Fruit fly (Drosophila melanogaster): ENCODE results near the gene CG32603.
A peak's percentile ranks its signal among the peaks of the same experiment; 100 is the strongest.

Gene CG32603

dm6 chrX:14201178-14201577 lies 16.8 kb downstream of the CG32603 start, which contains the start of gene Prp16 (continued):
- peak; percentile 85 for TF ChIP-seq MBD-R2 (GFP tag; IDR thresholded peaks at IDR 0.05)
- TF ChIP-seq eve (GFP tag; optimal IDR thresholded peaks at IDR 0.05) = no peak
- TF ChIP-seq row (GFP tag; IDR thresholded peaks at IDR 0.05) = peak; percentile 18; the same call in 2 of the 3 replicates
- TF ChIP-seq pzg (GFP tag; optimal IDR thresholded peaks at IDR 0.05) = peak; percentile 34
- TF ChIP-seq tio (GFP tag; optimal IDR thresholded peaks at IDR 0.05) = no peak
- no peak for TF ChIP-seq CG14014 (GFP tag; IDR thresholded peaks at IDR 0.05)
- TF ChIP-seq luna (GFP tag; optimal IDR thresholded peaks at IDR 0.05) = no peak

DNA sequence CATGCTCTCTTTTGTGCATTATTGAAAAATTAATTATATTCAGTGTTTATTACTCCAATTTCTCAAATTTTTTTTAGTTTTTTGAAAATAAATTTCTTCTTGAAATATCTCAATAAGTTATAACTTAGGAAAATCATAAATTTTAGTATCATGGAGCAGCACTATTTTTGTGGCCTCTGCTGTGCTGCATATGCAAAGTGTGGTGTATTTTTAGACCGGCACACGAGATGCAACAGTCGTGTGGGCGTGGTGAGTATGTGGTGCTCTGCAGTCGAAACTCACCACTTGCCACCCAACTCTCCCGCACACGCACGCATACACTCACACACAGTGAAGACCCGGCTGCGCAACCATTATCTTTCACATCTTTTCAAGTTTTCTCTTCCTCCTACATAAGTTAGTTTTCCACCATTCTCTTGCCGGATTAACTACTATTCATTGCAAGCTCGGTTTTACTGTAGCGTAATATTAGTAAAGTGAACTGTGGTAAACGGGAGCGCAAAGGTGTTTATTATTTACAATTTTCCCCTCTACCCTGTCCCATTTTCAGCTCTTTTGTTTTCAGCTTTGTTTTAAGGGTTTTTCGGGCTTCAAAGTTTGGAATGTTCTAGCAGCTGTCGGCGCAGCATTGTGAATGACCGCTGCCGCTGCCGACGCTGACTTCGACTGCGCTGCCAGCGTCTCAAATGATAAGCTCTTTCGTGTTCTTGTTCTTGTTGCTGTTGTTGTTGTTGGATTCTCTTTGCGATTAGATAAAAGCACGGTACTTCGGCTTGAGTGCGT lies 24.3 kb downstream of the CG32603 start:
- TF ChIP-seq Aef1 (GFP tag; IDR thresholded peaks at IDR 0.05) (no peak), tup (GFP tag; optimal IDR thresholded peaks at IDR 0.05) (no peak), Hr3 (GFP tag; optimal IDR thresholded peaks at IDR 0.05) (peak; percentile 46), Vsx1 (GFP tag; optimal IDR thresholded peaks at IDR 0.05) (peak; percentile 23), CG10366 (GFP tag; IDR thresholded peaks at IDR 0.05) (peak; percentile 42; the same call in 1 of the 2 replicates), Fer1 (GFP tag; optimal IDR thresholded peaks at IDR 0.05) (peak; percentile 33), CG1832 (GFP tag; optimal IDR thresholded peaks at IDR 0.05) (no peak), Hr78 (GFP tag; optimal IDR thresholded peaks at IDR 0.05) (peak in 1 of 2 experiments; percentile 0), CG9609 (GFP tag; optimal IDR thresholded peaks at IDR 0.05) (peak; percentile 22), Taf1 (GFP tag; IDR thresholded peaks at IDR 0.05) (no peak), CG7745 (tag; optimal IDR thresholded peaks at IDR 0.05) (no peak), CG8388 (GFP tag; optimal IDR thresholded peaks at IDR 0.05) (peak; percentile 77), E2f2 (GFP tag; IDR thresholded peaks at IDR 0.05) (peak; percentile 51), CG8281 (tag; optimal IDR thresholded peaks at IDR 0.05) (peak; percentile 45), esg (GFP tag; conservative IDR thresholded peaks at IDR 0.05) (0 out of 2 replicates have a peak, but pooled peaks have one; percentile 21), Dek (tag; optimal IDR thresholded peaks at IDR 0.05) (peak; percentile 22), dysf (GFP tag; IDR thresholded peaks at IDR 0.05) (peak; percentile 52; the same call in 2 of the 3 replicates), E2f1 (GFP tag; IDR thresholded peaks at IDR 0.05) (peak; percentile 29; the same call in 1 of the 2 replicates), CG16779 (GFP tag; IDR thresholded peaks at IDR 0.05) (no peak), Kr (GFP tag; optimal IDR thresholded peaks at IDR 0.05) (no peak), CG10462 (GFP tag; optimal IDR thresholded peaks at IDR 0.05) (no peak), crc (GFP tag; optimal IDR thresholded peaks at IDR 0.05) (peak; percentile 1), CG7556 (GFP tag; optimal IDR thresholded peaks at IDR 0.05) (peak; percentile 64), Sin3A (optimal IDR thresholded peaks at IDR 0.05) (no peak), sc (optimal IDR thresholded peaks at IDR 0.05) (no peak), sc (GFP tag; optimal IDR thresholded peaks at IDR 0.05) (peak; percentile 42), CG9215 (GFP tag; IDR thresholded peaks at IDR 0.05) (no peak), lilli (GFP tag; optimal IDR thresholded peaks at IDR 0.05) (peak; percentile 33), Ssrp (tag; optimal IDR thresholded peaks at IDR 0.05) (peak; percentile 57), MBD-R2 (GFP tag; IDR thresholded peaks at IDR 0.05) (0 out of 2 replicates have a peak, but pooled peaks have one; percentile 22), CG31224 (GFP tag; IDR thresholded peaks at IDR 0.05) (no peak), Spps (tag; optimal IDR thresholded peaks at IDR 0.05) (peak; percentile 63), phol (tag; optimal IDR thresholded peaks at IDR 0.05) (peak; percentile 83), CG10654 (GFP tag; optimal IDR thresholded peaks at IDR 0.05) (peak; percentile 34), bab2 (GFP tag; optimal IDR thresholded peaks at IDR 0.05) (no peak), CG2202 (tag; optimal IDR thresholded peaks at IDR 0.05) (peak; percentile 39), PHDP (tag; optimal IDR thresholded peaks at IDR 0.05) (peak; percentile 63), odd (GFP tag; optimal IDR thresholded peaks at IDR 0.05) (peak; percentile 26), trem (tag; optimal IDR thresholded peaks at IDR 0.05) (peak; percentile 47), CG4360 (GFP tag; IDR thresholded peaks at IDR 0.05) (peak; percentile 83), CG10543 (GFP tag; optimal IDR thresholded peaks at IDR 0.05) (no peak), CG5953 (GFP tag; IDR thresholded peaks at IDR 0.05) (peak; percentile 43; the same call in 1 of the 2 replicates)
